Worm (Caenorhabditis elegans) whole organism, L1 larva: ENCODE results near the gene mdl-1.

ENCODE experiments used
- C16A3.4 ChIP-seq: fragments of 150-350 bp; optimal IDR thresholded peaks from 2 replicates; lab custom pipeline; 2014; ENCODE audit warnings: missing biosample characterization, missing genetic modification characterization
- F16B12.6 ChIP-seq: fragments of 150-350 bp; optimal IDR thresholded peaks from 2 replicates; lab custom pipeline; 2014; ENCODE audit warnings: missing biosample characterization, missing genetic modification characterization
- Y116A8C.19 ChIP-seq: sonication (generic microtip); optimal IDR thresholded peaks from 2 replicates; lab custom pipeline; 2016; ENCODE audit warnings: missing compliant biosample characterization, missing genetic modification characterization, borderline replicate concordance
- alr-1 ChIP-seq: fragments of 200-800 bp; sonication (Bioruptor generic); optimal IDR thresholded peaks from 2 replicates; lab custom pipeline; 2018; ENCODE audit warnings: borderline replicate concordance, mild to moderate bottlenecking, missing genetic modification characterization, missing compliant biosample characterization
- aly-2 ChIP-seq: fragments of 150-350 bp; optimal IDR thresholded peaks from 2 replicates; lab custom pipeline; 2014; ENCODE audit warnings: missing biosample characterization, missing genetic modification characterization
- ama-1 ChIP-seq: fragments of 150-350 bp; optimal IDR thresholded peaks from 2 replicates; lab custom pipeline; 2014
- ceh-63 ChIP-seq: fragments of 200-800 bp; sonication (Bioruptor generic); optimal IDR thresholded peaks from 2 replicates; lab custom pipeline; 2018; ENCODE audit warnings: mild to moderate bottlenecking, missing genetic modification characterization, missing compliant biosample characterization
- ceh-90 ChIP-seq: sonication (generic microtip); optimal IDR thresholded peaks from 2 replicates; lab custom pipeline; 2016; ENCODE audit warnings: missing genetic modification characterization, missing compliant biosample characterization
- dsc-1 ChIP-seq: sonication (generic microtip); optimal IDR thresholded peaks from 2 replicates; lab custom pipeline; 2016; ENCODE audit warnings: mild to moderate bottlenecking, missing genetic modification characterization, missing compliant biosample characterization
- elt-2 ChIP-seq: sonication (generic microtip); optimal IDR thresholded peaks from 2 replicates; lab custom pipeline; 2016; ENCODE audit warnings: missing genetic modification characterization, mild to moderate bottlenecking, inconsistent platforms, missing compliant biosample characterization, missing genetic modification reagents
- elt-3 ChIP-seq, 6 experiments: fragments of 150-350 bp in 1 of 6; sonication (generic microtip); optimal IDR thresholded peaks; 2 replicates each; lab custom pipeline; 2017 to 2018; ENCODE audit warnings: missing biosample characterization in 6 of 6, missing genetic modification characterization in 6 of 6, inconsistent platforms in 1 of 6
- ets-5 ChIP-seq: fragments of 200-800 bp; sonication (Bioruptor generic); IDR thresholded peaks from 2 replicates; pipeline ENCODE4 v1.3.6; 2022; ENCODE audit warnings: missing genetic modification characterization, missing compliant biosample characterization
- fkh-10 ChIP-seq: sonication (generic microtip); optimal IDR thresholded peaks from 2 replicates; lab custom pipeline; 2017; ENCODE audit warnings: missing biosample characterization, missing genetic modification reagents, missing genetic modification characterization
- fkh-4 ChIP-seq: sonication (generic microtip); optimal IDR thresholded peaks from 2 replicates; lab custom pipeline; 2016; ENCODE audit warnings: missing compliant biosample characterization, missing genetic modification characterization, borderline replicate concordance
- fos-1 ChIP-seq: fragments of 150-350 bp; optimal IDR thresholded peaks from 2 replicates; lab custom pipeline; 2014; ENCODE audit warnings: missing biosample characterization, missing genetic modification characterization
- grh-1 ChIP-seq: fragments of 200-800 bp; sonication (Bioruptor generic); IDR thresholded peaks from 2 replicates; pipeline ENCODE4 v1.3.6; 2022; ENCODE audit warnings: missing genetic modification reagents, missing genetic modification characterization, missing compliant biosample characterization
- hlh-17 ChIP-seq: fragments of 200-800 bp; sonication (Bioruptor generic); optimal IDR thresholded peaks from 2 replicates; lab custom pipeline; 2018; ENCODE audit warnings: missing genetic modification characterization, mild to moderate bottlenecking, missing compliant biosample characterization, moderate library complexity, borderline replicate concordance
- hpl-2 ChIP-seq: fragments of 150-350 bp; optimal IDR thresholded peaks from 2 replicates; lab custom pipeline; 2014; ENCODE audit warnings: missing biosample characterization, missing genetic modification reagents, missing genetic modification characterization
- isw-1 ChIP-seq: fragments of 200-800 bp; sonication (Bioruptor generic); IDR thresholded peaks from 2 replicates; pipeline ENCODE4 v1.3.6; 2022; ENCODE audit warnings: missing genetic modification characterization, missing compliant biosample characterization
- jun-1 ChIP-seq: fragments of 150-350 bp; optimal IDR thresholded peaks from 2 replicates; lab custom pipeline; 2014; ENCODE audit warnings: missing biosample characterization, missing genetic modification reagents, missing genetic modification characterization
- lin-13 ChIP-seq: fragments of 150-350 bp; optimal IDR thresholded peaks from 2 replicates; lab custom pipeline; 2014; ENCODE audit warnings: missing biosample characterization, missing genetic modification reagents, missing genetic modification characterization
- lin-15B ChIP-seq: fragments of 150-350 bp; sonication (generic microtip); optimal IDR thresholded peaks from 3 replicates; lab custom pipeline; 2014; ENCODE audit warnings: missing biosample characterization, missing genetic modification characterization
- lir-3 ChIP-seq: sonication (generic microtip); optimal IDR thresholded peaks from 2 replicates; lab custom pipeline; 2016; ENCODE audit warnings: mild to moderate bottlenecking, missing genetic modification characterization, moderate library complexity, missing compliant biosample characterization; ENCODE audit not compliant: poor library complexity
- mef-2 ChIP-seq: fragments of 150-350 bp; optimal IDR thresholded peaks from 2 replicates; lab custom pipeline; 2014; ENCODE audit warnings: missing biosample characterization, missing genetic modification characterization
- mep-1 ChIP-seq: fragments of 150-350 bp; optimal IDR thresholded peaks from 2 replicates; lab custom pipeline; 2014; ENCODE audit warnings: missing biosample characterization, missing genetic modification characterization
- nhr-11 ChIP-seq: fragments of 150-350 bp; optimal IDR thresholded peaks from 2 replicates; lab custom pipeline; 2014; ENCODE audit warnings: missing biosample characterization, missing genetic modification characterization
- nhr-19 ChIP-seq: fragments of 200-800 bp; sonication (Bioruptor generic); conservative IDR thresholded peaks from 2 replicates; pipeline ENCODE4 v1.3.6; 2022; ENCODE audit warnings: missing genetic modification characterization, missing compliant biosample characterization
- nhr-237 ChIP-seq: fragments of 150-350 bp; optimal IDR thresholded peaks from 2 replicates; lab custom pipeline; 2014; ENCODE audit warnings: missing biosample characterization, missing genetic modification characterization
- nhr-28 ChIP-seq: fragments of 150-350 bp; optimal IDR thresholded peaks from 2 replicates; lab custom pipeline; 2014; ENCODE audit warnings: missing biosample characterization, missing genetic modification characterization
- nhr-71 ChIP-seq: sonication (generic microtip); optimal IDR thresholded peaks from 2 replicates; lab custom pipeline; 2016; ENCODE audit warnings: mild to moderate bottlenecking, missing genetic modification characterization, moderate library complexity, missing compliant biosample characterization
- nhr-76 ChIP-seq: sonication (generic microtip); optimal IDR thresholded peaks from 2 replicates; lab custom pipeline; 2017; ENCODE audit warnings: missing biosample characterization, missing genetic modification characterization
- nhr-77 ChIP-seq: fragments of 150-350 bp; optimal IDR thresholded peaks from 2 replicates; lab custom pipeline; 2014; ENCODE audit warnings: missing biosample characterization, missing genetic modification characterization
- nhr-84 ChIP-seq: sonication (generic microtip); optimal IDR thresholded peaks from 2 replicates; lab custom pipeline; 2017; ENCODE audit warnings: missing biosample characterization, missing genetic modification characterization
- nhr-85 ChIP-seq: sonication (generic microtip); peaks from one replicate; lab custom pipeline; 2016; ENCODE audit warnings: missing genetic modification characterization, inconsistent platforms, missing compliant biosample characterization
- nhr-90 ChIP-seq: sonication (generic microtip); optimal IDR thresholded peaks from 2 replicates; lab custom pipeline; 2016; ENCODE audit warnings: mild to moderate bottlenecking, missing genetic modification characterization, missing compliant biosample characterization; ENCODE audit not compliant: poor library complexity
- pag-3 ChIP-seq: sonication (generic microtip); optimal IDR thresholded peaks from 2 replicates; lab custom pipeline; 2017; ENCODE audit warnings: missing genetic modification characterization, mild to moderate bottlenecking, missing compliant biosample characterization, antibody characterized with exemption, borderline replicate concordance; ENCODE audit not compliant: insufficient read depth
- rnt-1 ChIP-seq: sonication (generic microtip); optimal IDR thresholded peaks from 2 replicates; lab custom pipeline; 2016; ENCODE audit warnings: mild to moderate bottlenecking, missing genetic modification characterization, moderate library complexity, missing compliant biosample characterization
- skn-1 ChIP-seq: fragments of 150-350 bp; optimal IDR thresholded peaks from 2 replicates; lab custom pipeline; 2014; ENCODE audit warnings: missing biosample characterization, missing genetic modification characterization
- snpc-4 ChIP-seq: fragments of 150-350 bp; optimal IDR thresholded peaks from 2 replicates; lab custom pipeline; 2014; ENCODE audit warnings: missing biosample characterization, missing genetic modification characterization
- snu-23 ChIP-seq: sonication (generic microtip); optimal IDR thresholded peaks from 2 replicates; lab custom pipeline; 2016; ENCODE audit warnings: missing genetic modification characterization, missing compliant biosample characterization
- sptf-1 ChIP-seq: fragments of 150-350 bp; optimal IDR thresholded peaks from 2 replicates; lab custom pipeline; 2014; ENCODE audit warnings: missing biosample characterization, missing genetic modification characterization
- swsn-7 ChIP-seq: sonication (generic microtip); optimal IDR thresholded peaks from 2 replicates; lab custom pipeline; 2016; ENCODE audit warnings: missing genetic modification characterization, missing compliant biosample characterization
- tbx-2 ChIP-seq: sonication (generic microtip); optimal IDR thresholded peaks from 2 replicates; lab custom pipeline; 2016; ENCODE audit warnings: missing genetic modification characterization, missing compliant biosample characterization
- tlp-1 ChIP-seq: fragments of 150-350 bp; optimal IDR thresholded peaks from 2 replicates; lab custom pipeline; 2014; ENCODE audit warnings: missing biosample characterization, missing genetic modification characterization
- unc-130 ChIP-seq: fragments of 150-350 bp; optimal IDR thresholded peaks from 2 replicates; lab custom pipeline; 2017; ENCODE audit warnings: missing biosample characterization, missing genetic modification characterization, inconsistent platforms
- unc-30 ChIP-seq: sonication (generic microtip); optimal IDR thresholded peaks from 2 replicates; lab custom pipeline; 2017; ENCODE audit warnings: missing biosample characterization, missing genetic modification characterization
- unc-86 ChIP-seq: sonication (generic microtip); optimal IDR thresholded peaks from 2 replicates; lab custom pipeline; 2016; ENCODE audit warnings: missing genetic modification characterization, missing compliant biosample characterization
- unc-98 ChIP-seq: fragments of 200-800 bp; sonication (Bioruptor generic); IDR thresholded peaks from 2 replicates; pipeline ENCODE4 v1.3.6; 2022; ENCODE audit warnings: missing genetic modification characterization, missing compliant biosample characterization
- vab-15 ChIP-seq: sonication (generic microtip); optimal IDR thresholded peaks from 2 replicates; lab custom pipeline; 2017; ENCODE audit warnings: missing genotype, mild to moderate bottlenecking, missing genetic modification characterization, missing compliant biosample characterization
- ztf-11 ChIP-seq, 2 experiments: sonication (generic microtip); optimal IDR thresholded peaks; 2 replicates each; lab custom pipeline; 2016 to 2017; ENCODE audit warnings: missing genetic modification characterization in 2 of 2, missing biosample characterization in 1 of 2, missing compliant biosample characterization in 1 of 2
- ztf-4 ChIP-seq: fragments of 150-350 bp; optimal IDR thresholded peaks from 2 replicates; lab custom pipeline; 2014; ENCODE audit warnings: missing biosample characterization, missing genetic modification characterization

Gene mdl-1

ce11 chrX:6749124-6749822 is 7.1 kb downstream of the mdl-1 start (continued):
- TF ChIP-seq hlh-17 (GFP tag; lab: Kevin White, UChicago): no peak
- TF ChIP-seq C16A3.4 (tag; lab: Kevin White, UChicago): peak; percentile 49
- peak; percentile 89 for TF ChIP-seq nhr-19 (GFP tag; lab: Robert Waterston, UW)
- no peak for TF ChIP-seq aly-2
- no peak for TF ChIP-seq lin-15B
- TF ChIP-seq lin-13 (GFP tag; lab: Kevin White, UChicago): peak; percentile 60
- TF ChIP-seq hpl-2 (GFP tag; lab: Kevin White, UChicago): peak; percentile 2
- TF ChIP-seq unc-98 (GFP tag; lab: Robert Waterston, UW): no peak
- TF ChIP-seq nhr-11 (tag; lab: Kevin White, UChicago): no peak
- TF ChIP-seq F16B12.6 (tag; lab: Kevin White, UChicago): no peak
- no peak for TF ChIP-seq nhr-237 (tag; lab: Kevin White, UChicago)
- peak; percentile 38 for TF ChIP-seq lir-3 (tag; lab: Kevin White, UChicago)
- peak; percentile 76 for TF ChIP-seq snu-23 (GFP tag; lab: Kevin White, UChicago)
- TF ChIP-seq unc-86 (tag; lab: Kevin White, UChicago): no peak
- peak; percentile 85 for TF ChIP-seq ztf-4 (tag; lab: Kevin White, UChicago)
- TF ChIP-seq mep-1 (tag; lab: Kevin White, UChicago): peak; percentile 32
- TF ChIP-seq skn-1: peak; percentile 35
- no peak for TF ChIP-seq snpc-4
- TF ChIP-seq nhr-28 (tag; lab: Kevin White, UChicago): no peak
- no peak for TF ChIP-seq ama-1 (lab: Kevin White, UChicago)
- TF ChIP-seq tlp-1 (tag; lab: Kevin White, UChicago): no peak
- TF ChIP-seq fkh-4 (tag; lab: Kevin White, UChicago): no peak
- TF ChIP-seq jun-1 (tag; lab: Kevin White, UChicago): no peak
- peak; percentile 30 for TF ChIP-seq nhr-77 (tag; lab: Kevin White, UChicago)
- no peak for TF ChIP-seq pag-3
- no peak for TF ChIP-seq ets-5 (GFP tag; lab: Robert Waterston, UW)
- TF ChIP-seq nhr-76 (tag; lab: Kevin White, UChicago): no peak
- TF ChIP-seq Y116A8C.19 (tag; lab: Kevin White, UChicago): no peak
- TF ChIP-seq swsn-7 (tag; lab: Kevin White, UChicago): peak; percentile 8
- TF ChIP-seq grh-1 (GFP tag; lab: Robert Waterston, UW): peak; percentile 60
- peak; percentile 95 for TF ChIP-seq nhr-71 (tag; lab: Kevin White, UChicago)
- TF ChIP-seq isw-1: no peak
- TF ChIP-seq ztf-11 (tag; optimal IDR thresholded peaks at IDR 0.05; lab: Kevin White, UChicago): no peak
- no peak for TF ChIP-seq alr-1
- TF ChIP-seq sptf-1: no peak
- TF ChIP-seq ceh-90 (tag; lab: Kevin White, UChicago): no peak
- TF ChIP-seq, all 84 proteins: peak for 34

- TF ChIP-seq rnt-1 (tag; lab: Kevin White, UChicago): peak; percentile 86
- TF ChIP-seq elt-3 (tag; optimal IDR thresholded peaks at IDR 0.05; lab: Kevin White, UChicago): peak in 4 of 6 experiments; percentile 36 to 93 (median 76)
- TF ChIP-seq ceh-63: no peak
- TF ChIP-seq tbx-2 (tag; lab: Kevin White, UChicago): peak; percentile 93
- no peak for TF ChIP-seq vab-15 (tag; lab: Kevin White, UChicago)
- TF ChIP-seq isw-1: no peak; the same call in 1 of the 2 replicates
- peak; percentile 85 for TF ChIP-seq grh-1 (GFP tag; lab: Robert Waterston, UW)
- peak; percentile 93 for TF ChIP-seq nhr-90 (tag; lab: Kevin White, UChicago)
- TF ChIP-seq sptf-1: no peak
- TF ChIP-seq ztf-11 (tag; optimal IDR thresholded peaks at IDR 0.05; lab: Kevin White, UChicago): no peak
- TF ChIP-seq fos-1 (tag; lab: Kevin White, UChicago): peak; percentile 75
- TF ChIP-seq ztf-4 (tag; lab: Kevin White, UChicago): peak; percentile 72
- TF ChIP-seq unc-30 (tag; lab: Kevin White, UChicago): no peak
- peak; percentile 69 for TF ChIP-seq unc-130 (tag; lab: Kevin White, UChicago)
- no peak for TF ChIP-seq ets-5 (GFP tag; lab: Robert Waterston, UW)
- no peak for TF ChIP-seq nhr-84 (tag; lab: Kevin White, UChicago)
- TF ChIP-seq fkh-10: peak; percentile 42
- TF ChIP-seq snpc-4: no peak
- TF ChIP-seq nhr-85 (tag; lab: Kevin White, UChicago): peak; percentile 100
- TF ChIP-seq nhr-76 (tag; lab: Kevin White, UChicago): peak; percentile 53
- peak; percentile 93 for TF ChIP-seq elt-2 (tag; lab: Kevin White, UChicago)
- no peak for TF ChIP-seq ceh-90 (tag; lab: Kevin White, UChicago)
- TF ChIP-seq mef-2 (tag; lab: Kevin White, UChicago): peak; percentile 26
- no peak for TF ChIP-seq aly-2
- TF ChIP-seq nhr-28 (tag; lab: Kevin White, UChicago): peak; percentile 20
- peak; percentile 34 for TF ChIP-seq dsc-1 (tag; lab: Kevin White, UChicago)
These were observed 8.0 kb downstream of the mdl-1 start for ce11 chrX:6750145-6750544.
